Fruit fly (Drosophila melanogaster) whole organism, larva: ENCODE data around the gene PlexA.

Experiments used
- noc ChIP-seq: fragments of 200-800 bp; sonication (Bioruptor generic); optimal IDR thresholded peaks from 3 replicates; lab custom pipeline; 2019; ENCODE audit warnings: missing biosample characterization, mild to moderate bottlenecking, missing genetic modification characterization, moderate library complexity

Gene PlexA

dm6 chr4:1026806-1027431 is at the start of gene PlexA:
Gene PlexA (minus strand): TSS chr4:1027101.
- no peak for TF ChIP-seq noc (tag; lab: Kevin White, UChicago)

- peak; percentile 16 for TF ChIP-seq noc (tag; lab: Kevin White, UChicago)
Measured at dm6 chr4:1064652-1065218, 37.8 kb upstream of the PlexA start, which contains the start of gene Zyx. Gene Zyx (minus strand): TSS chr4:1065001.

- no peak for TF ChIP-seq noc (tag; lab: Kevin White, UChicago)
Measured at dm6 chr4:1064219-1064618, 37.3 kb upstream of the PlexA start.

- no peak for TF ChIP-seq noc (tag; lab: Kevin White, UChicago)
Measured at dm6 chr4:1062957-1063812, 36.3 kb upstream of the PlexA start.

- no peak for TF ChIP-seq noc (tag; lab: Kevin White, UChicago)
Measured at dm6 chr4:1061095-1061432, 34.2 kb upstream of the PlexA start.

- no peak for TF ChIP-seq noc (tag; lab: Kevin White, UChicago)
Measured at dm6 chr4:1060373-1061094, 33.6 kb upstream of the PlexA start, which contains the start of gene apolpp. Gene apolpp (plus strand): TSS chr4:1060969.

- TF ChIP-seq noc (tag; lab: Kevin White, UChicago), result no peak
Measured at dm6 chr4:1053653-1054163, 26.8 kb upstream of the PlexA start, which contains the start of gene CaMKII. Gene CaMKII (minus strand): TSS chr4:1053703.

- TF ChIP-seq noc (tag; lab: Kevin White, UChicago), result no peak
Measured at dm6 chr4:1051271-1051670, 24.4 kb upstream of the PlexA start.

- no peak for TF ChIP-seq noc (tag; lab: Kevin White, UChicago)
Measured at dm6 chr4:1050422-1050821, 23.5 kb upstream of the PlexA start.

- TF ChIP-seq noc (tag; lab: Kevin White, UChicago), result no peak
Measured at dm6 chr4:1032610-1033297, 5.9 kb upstream of the PlexA start.

- no peak for TF ChIP-seq noc (tag; lab: Kevin White, UChicago)
Measured at dm6 chr4:1031687-1032140, 4.8 kb upstream of the PlexA start, which contains the start of gene CG11076. Gene CG11076 (minus strand): TSS chr4:1031757.

dm6 chr4:1031137-1031536 is 4.2 kb upstream of the PlexA start, which contains the start of gene ATPsynbeta:
Gene ATPsynbeta (plus strand): TSS chr4:1031484.
- no peak for TF ChIP-seq noc (tag; lab: Kevin White, UChicago)

dm6 chr4:1030692-1031110 is 3.8 kb upstream of the PlexA start:
- TF ChIP-seq noc (tag; lab: Kevin White, UChicago), result no peak

- TF ChIP-seq noc (tag; lab: Kevin White, UChicago), result no peak
Measured at dm6 chr4:1029198-1029795, 2.4 kb upstream of the PlexA start, which contains the start of gene Mpv17. Gene Mpv17 (minus strand): TSS chr4:1029361.
